Worm (Caenorhabditis elegans) whole organism, L1 larva: ENCODE data around the gene tag-329.

Experiments used
- C04F5.9 ChIP-seq: sonication (generic microtip); optimal IDR thresholded peaks from 2 replicates; lab custom pipeline; 2016; ENCODE audit warnings: missing genetic modification characterization, missing compliant biosample characterization
- Y116A8C.19 ChIP-seq: sonication (generic microtip); optimal IDR thresholded peaks from 2 replicates; lab custom pipeline; 2016; ENCODE audit warnings: missing compliant biosample characterization, missing genetic modification characterization, borderline replicate concordance
- aha-1 ChIP-seq: fragments of 150-350 bp; optimal IDR thresholded peaks from 2 replicates; lab custom pipeline; 2014; ENCODE audit warnings: missing biosample characterization, missing genetic modification characterization
- blmp-1 ChIP-seq: fragments of 150-350 bp; optimal IDR thresholded peaks from 2 replicates; lab custom pipeline; 2014; ENCODE audit warnings: missing biosample characterization, missing genetic modification characterization
- ceh-63 ChIP-seq: fragments of 200-800 bp; sonication (Bioruptor generic); optimal IDR thresholded peaks from 2 replicates; lab custom pipeline; 2018; ENCODE audit warnings: mild to moderate bottlenecking, missing genetic modification characterization, missing compliant biosample characterization
- ceh-82 ChIP-seq, 3 experiments: fragments of 150-350 bp in 1 of 3; sonication (generic microtip) in 2 of 3; optimal IDR thresholded peaks; 2 replicates each; lab custom pipeline; 2014 to 2017; ENCODE audit warnings: missing biosample characterization in 3 of 3, missing genetic modification characterization in 3 of 3
- dsc-1 ChIP-seq: sonication (generic microtip); optimal IDR thresholded peaks from 2 replicates; lab custom pipeline; 2016; ENCODE audit warnings: mild to moderate bottlenecking, missing genetic modification characterization, missing compliant biosample characterization
- efl-1 ChIP-seq, 4 experiments: fragments of 150-350 bp; optimal IDR thresholded peaks in 3 of 4; peaks in 1 of 4; 1 replicate in 1 of 4; 2 replicates in 3 of 4; lab custom pipeline; 2014; ENCODE audit warnings: missing biosample characterization in 2 of 4, missing genetic modification characterization in 2 of 4, missing genetic modification reagents in 2 of 4
- efl-3 ChIP-seq: fragments of 200-800 bp; sonication (Bioruptor generic); optimal IDR thresholded peaks from 2 replicates; lab custom pipeline; 2018; ENCODE audit warnings: mild to moderate bottlenecking, missing genetic modification characterization, missing compliant biosample characterization
- egl-13 ChIP-seq: sonication (generic microtip); optimal IDR thresholded peaks from 2 replicates; lab custom pipeline; 2016; ENCODE audit warnings: missing genotype, missing genetic modification reagents, missing genetic modification characterization, missing compliant biosample characterization
- elt-3 ChIP-seq, 6 experiments: fragments of 150-350 bp in 1 of 6; sonication (generic microtip); optimal IDR thresholded peaks; 2 replicates each; lab custom pipeline; 2017 to 2018; ENCODE audit warnings: missing biosample characterization in 6 of 6, missing genetic modification characterization in 6 of 6, inconsistent platforms in 1 of 6
- fkh-10 ChIP-seq: sonication (generic microtip); optimal IDR thresholded peaks from 2 replicates; lab custom pipeline; 2017; ENCODE audit warnings: missing biosample characterization, missing genetic modification reagents, missing genetic modification characterization
- fkh-8 ChIP-seq: sonication (generic microtip); optimal IDR thresholded peaks from 2 replicates; lab custom pipeline; 2016; ENCODE audit warnings: mild to moderate bottlenecking, missing genetic modification characterization, missing compliant biosample characterization
- fos-1 ChIP-seq: fragments of 150-350 bp; optimal IDR thresholded peaks from 2 replicates; lab custom pipeline; 2014; ENCODE audit warnings: missing biosample characterization, missing genetic modification characterization
- grh-1 ChIP-seq: fragments of 200-800 bp; sonication (Bioruptor generic); IDR thresholded peaks from 2 replicates; pipeline ENCODE4 v1.3.6; 2022; ENCODE audit warnings: missing genetic modification reagents, missing genetic modification characterization, missing compliant biosample characterization
- hlh-17 ChIP-seq: fragments of 200-800 bp; sonication (Bioruptor generic); optimal IDR thresholded peaks from 2 replicates; lab custom pipeline; 2018; ENCODE audit warnings: missing genetic modification characterization, mild to moderate bottlenecking, missing compliant biosample characterization, moderate library complexity, borderline replicate concordance
- hpl-2 ChIP-seq: fragments of 150-350 bp; optimal IDR thresholded peaks from 2 replicates; lab custom pipeline; 2014; ENCODE audit warnings: missing biosample characterization, missing genetic modification reagents, missing genetic modification characterization
- isw-1 ChIP-seq: fragments of 200-800 bp; sonication (Bioruptor generic); IDR thresholded peaks from 2 replicates; pipeline ENCODE4 v1.3.6; 2022; ENCODE audit warnings: missing genetic modification characterization, missing compliant biosample characterization
- lin-13 ChIP-seq: fragments of 150-350 bp; optimal IDR thresholded peaks from 2 replicates; lab custom pipeline; 2014; ENCODE audit warnings: missing biosample characterization, missing genetic modification reagents, missing genetic modification characterization
- lin-14 ChIP-seq: fragments of 200-800 bp; sonication (Bioruptor generic); optimal IDR thresholded peaks from 2 replicates; lab custom pipeline; 2018; ENCODE audit warnings: mild to moderate bottlenecking, missing genetic modification characterization, moderate library complexity, missing compliant biosample characterization
- lin-39 ChIP-seq: fragments of 150-350 bp; optimal IDR thresholded peaks from 2 replicates; lab custom pipeline; 2014; ENCODE audit warnings: missing biosample characterization, missing genetic modification reagents, missing genetic modification characterization
- lir-3 ChIP-seq: sonication (generic microtip); optimal IDR thresholded peaks from 2 replicates; lab custom pipeline; 2016; ENCODE audit warnings: mild to moderate bottlenecking, missing genetic modification characterization, moderate library complexity, missing compliant biosample characterization; ENCODE audit not compliant: poor library complexity
- lsy-2 ChIP-seq, 2 experiments: fragments of 150-350 bp; optimal IDR thresholded peaks; 2 replicates each; lab custom pipeline; 2014; ENCODE audit warnings: missing biosample characterization in 2 of 2, missing genetic modification characterization in 2 of 2
- mab-9 ChIP-seq: fragments of 200-800 bp; sonication (Bioruptor generic); IDR thresholded peaks from 2 replicates; pipeline ENCODE4 v1.3.6; 2022; ENCODE audit warnings: missing genetic modification reagents, missing genetic modification characterization, missing compliant biosample characterization
- mef-2 ChIP-seq: fragments of 150-350 bp; optimal IDR thresholded peaks from 2 replicates; lab custom pipeline; 2014; ENCODE audit warnings: missing biosample characterization, missing genetic modification characterization
- mep-1 ChIP-seq: fragments of 150-350 bp; optimal IDR thresholded peaks from 2 replicates; lab custom pipeline; 2014; ENCODE audit warnings: missing biosample characterization, missing genetic modification characterization
- nhr-19 ChIP-seq: fragments of 200-800 bp; sonication (Bioruptor generic); conservative IDR thresholded peaks from 2 replicates; pipeline ENCODE4 v1.3.6; 2022; ENCODE audit warnings: missing genetic modification characterization, missing compliant biosample characterization
- nhr-237 ChIP-seq: fragments of 150-350 bp; optimal IDR thresholded peaks from 2 replicates; lab custom pipeline; 2014; ENCODE audit warnings: missing biosample characterization, missing genetic modification characterization
- nhr-28 ChIP-seq: fragments of 150-350 bp; optimal IDR thresholded peaks from 2 replicates; lab custom pipeline; 2014; ENCODE audit warnings: missing biosample characterization, missing genetic modification characterization
- nhr-77 ChIP-seq: fragments of 150-350 bp; optimal IDR thresholded peaks from 2 replicates; lab custom pipeline; 2014; ENCODE audit warnings: missing biosample characterization, missing genetic modification characterization
- nhr-85 ChIP-seq: sonication (generic microtip); peaks from one replicate; lab custom pipeline; 2016; ENCODE audit warnings: missing genetic modification characterization, inconsistent platforms, missing compliant biosample characterization
- nhr-90 ChIP-seq: sonication (generic microtip); optimal IDR thresholded peaks from 2 replicates; lab custom pipeline; 2016; ENCODE audit warnings: mild to moderate bottlenecking, missing genetic modification characterization, missing compliant biosample characterization; ENCODE audit not compliant: poor library complexity
- pax-3 ChIP-seq: fragments of 200-800 bp; sonication (Bioruptor generic); optimal IDR thresholded peaks from 2 replicates; lab custom pipeline; 2018; ENCODE audit warnings: mild to moderate bottlenecking, missing genetic modification characterization, moderate library complexity, missing compliant biosample characterization
- pqm-1 ChIP-seq: sonication (generic microtip); optimal IDR thresholded peaks from 3 replicates; lab custom pipeline; 2017; ENCODE audit warnings: missing biosample characterization, missing genetic modification characterization
- rnt-1 ChIP-seq: sonication (generic microtip); optimal IDR thresholded peaks from 2 replicates; lab custom pipeline; 2016; ENCODE audit warnings: mild to moderate bottlenecking, missing genetic modification characterization, moderate library complexity, missing compliant biosample characterization
- snpc-4 ChIP-seq: fragments of 150-350 bp; optimal IDR thresholded peaks from 2 replicates; lab custom pipeline; 2014; ENCODE audit warnings: missing biosample characterization, missing genetic modification characterization
- sox-4 ChIP-seq: sonication (generic microtip); optimal IDR thresholded peaks from 2 replicates; lab custom pipeline; 2016; ENCODE audit warnings: missing genetic modification characterization, missing compliant biosample characterization
- sptf-1 ChIP-seq: fragments of 150-350 bp; optimal IDR thresholded peaks from 2 replicates; lab custom pipeline; 2014; ENCODE audit warnings: missing biosample characterization, missing genetic modification characterization
- sup-37 ChIP-seq: fragments of 200-800 bp; sonication (Bioruptor generic); optimal IDR thresholded peaks from 2 replicates; lab custom pipeline; 2018; ENCODE audit warnings: mild to moderate bottlenecking, missing genetic modification characterization, missing compliant biosample characterization
- swsn-7 ChIP-seq: sonication (generic microtip); optimal IDR thresholded peaks from 2 replicates; lab custom pipeline; 2016; ENCODE audit warnings: missing genetic modification characterization, missing compliant biosample characterization
- tbx-2 ChIP-seq: sonication (generic microtip); optimal IDR thresholded peaks from 2 replicates; lab custom pipeline; 2016; ENCODE audit warnings: missing genetic modification characterization, missing compliant biosample characterization
- tlp-1 ChIP-seq: fragments of 150-350 bp; optimal IDR thresholded peaks from 2 replicates; lab custom pipeline; 2014; ENCODE audit warnings: missing biosample characterization, missing genetic modification characterization
- unc-130 ChIP-seq: fragments of 150-350 bp; optimal IDR thresholded peaks from 2 replicates; lab custom pipeline; 2017; ENCODE audit warnings: missing biosample characterization, missing genetic modification characterization, inconsistent platforms
- unc-86 ChIP-seq: sonication (generic microtip); optimal IDR thresholded peaks from 2 replicates; lab custom pipeline; 2016; ENCODE audit warnings: missing genetic modification characterization, missing compliant biosample characterization
- zip-4 ChIP-seq: fragments of 200-800 bp; sonication (Bioruptor generic); optimal IDR thresholded peaks from 2 replicates; lab custom pipeline; 2018; ENCODE audit warnings: mild to moderate bottlenecking, missing genetic modification characterization, moderate library complexity, missing compliant biosample characterization
- ztf-11 ChIP-seq, 2 experiments: sonication (generic microtip); optimal IDR thresholded peaks; 2 replicates each; lab custom pipeline; 2016 to 2017; ENCODE audit warnings: missing genetic modification characterization in 2 of 2, missing biosample characterization in 1 of 2, missing compliant biosample characterization in 1 of 2
- ztf-4 ChIP-seq: fragments of 150-350 bp; optimal IDR thresholded peaks from 2 replicates; lab custom pipeline; 2014; ENCODE audit warnings: missing biosample characterization, missing genetic modification characterization

Gene tag-329

DNA sequence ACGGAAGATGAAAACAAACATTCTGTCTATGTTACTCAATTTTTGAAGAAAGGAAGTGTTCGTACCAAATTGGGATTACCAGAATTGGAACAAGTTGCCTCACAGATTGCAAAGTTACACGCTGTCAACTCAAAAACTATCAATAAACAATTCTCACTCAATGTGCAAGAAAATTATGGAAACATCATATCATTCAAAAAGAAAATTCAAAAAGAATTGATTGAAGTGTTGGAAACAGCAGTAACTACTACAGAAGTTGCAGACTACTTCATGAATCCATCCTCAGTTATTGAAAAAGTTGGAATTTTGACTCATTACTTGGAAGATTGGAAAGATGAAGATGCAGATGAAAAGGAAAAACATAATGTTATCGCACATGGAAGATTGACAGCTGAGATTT, 6.7 kb upstream of the tag-329 start:
- TF ChIP-seq mep-1 (no peak), lin-13 (GFP tag; lab: Kevin White, UChicago) (no peak), aha-1 (tag; lab: Kevin White, UChicago) (no peak), lsy-2 (tag; optimal IDR thresholded peaks at IDR 0.05; lab: Kevin White, UChicago) (no peak), hpl-2 (GFP tag; lab: Kevin White, UChicago) (no peak), rnt-1 (tag; lab: Kevin White, UChicago) (no peak), zip-4 (GFP tag; lab: Kevin White, UChicago) (no peak), fkh-10 (GFP tag; lab: Kevin White, UChicago) (no peak)

DNA sequence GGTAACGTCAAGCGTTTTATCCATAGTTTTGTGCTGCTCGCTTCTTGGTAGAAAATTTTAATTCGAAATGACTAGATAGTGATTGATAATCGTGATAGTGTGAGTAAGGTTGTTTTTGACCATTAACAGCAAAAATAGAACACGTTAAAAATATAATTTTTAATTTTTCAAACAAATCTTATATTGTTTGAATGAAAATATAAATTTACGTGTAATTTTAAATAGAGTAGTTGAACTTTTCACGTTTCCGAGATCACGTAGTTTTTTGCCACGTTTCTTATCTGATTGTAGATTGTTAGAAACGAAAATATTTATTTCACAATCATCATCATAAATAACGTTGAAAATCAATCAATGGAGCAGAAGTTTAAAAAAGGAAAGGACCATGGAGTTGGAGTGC, 3.2 kb upstream of the tag-329 start, which contains the start of the genes C50F4.10 and pfk-1.2:
TSS of gene C50F4.10 (minus strand) at position 101 of the 400 bp plus-strand sequence.
TSS of gene pfk-1.2 (plus strand) at position 325 of the 400 bp plus-strand sequence.
- TF ChIP-seq mef-2 (tag; lab: Kevin White, UChicago) (no peak), nhr-28 (tag; lab: Kevin White, UChicago) (no peak), hpl-2 (GFP tag; lab: Kevin White, UChicago) (no peak), snpc-4 (no peak), isw-1 (GFP tag; lab: Robert Waterston, UW) (no peak), sup-37 (GFP tag; lab: Kevin White, UChicago) (no peak), sptf-1 (tag; lab: Kevin White, UChicago) (no peak)

DNA sequence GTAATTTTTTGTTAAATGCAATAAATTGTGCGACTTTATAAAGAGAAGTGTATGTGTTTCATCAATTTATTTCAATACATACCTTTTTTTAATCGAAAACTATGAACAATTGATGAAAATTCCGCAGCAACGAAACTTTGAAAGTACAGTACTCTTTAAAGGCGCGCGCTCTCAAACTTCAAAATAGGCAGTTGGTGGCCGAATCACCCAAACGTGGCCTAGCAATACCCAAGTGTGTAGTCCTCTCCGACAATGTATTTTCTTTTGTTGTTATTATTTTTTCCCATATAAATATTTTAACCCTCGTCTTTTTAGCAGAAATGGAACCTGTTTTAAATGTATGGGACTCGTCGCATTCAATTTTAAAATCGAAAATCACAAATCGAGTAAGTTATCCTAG, 1.8 kb downstream of the tag-329 start, which contains the start of gene C50F4.4:
TSS of gene C50F4.4 (plus strand) at position 267 of the 400 bp plus-strand sequence.
- TF ChIP-seq nhr-19 = peak; percentile 42; the same call in 1 of the 2 replicates
- TF ChIP-seq unc-130 = peak; percentile 46
- no peak for TF ChIP-seq blmp-1
- TF ChIP-seq ztf-11 (tag; optimal IDR thresholded peaks at IDR 0.05; lab: Kevin White, UChicago) = peak in 1 of 2 experiments; percentile 67
- peak; percentile 72 for TF ChIP-seq sox-4 (tag; lab: Kevin White, UChicago)
- peak; percentile 32 for TF ChIP-seq pax-3 (tag; lab: Kevin White, UChicago)
- no peak for TF ChIP-seq hlh-17 (GFP tag; lab: Kevin White, UChicago)
- no peak for TF ChIP-seq ztf-4 (tag; lab: Kevin White, UChicago)
- TF ChIP-seq egl-13 (tag; lab: Kevin White, UChicago) = peak; percentile 36
- TF ChIP-seq tbx-2 (tag; lab: Kevin White, UChicago) = no peak
- peak; percentile 63 for TF ChIP-seq nhr-85 (tag; lab: Kevin White, UChicago)
- TF ChIP-seq ceh-63 (GFP tag; lab: Kevin White, UChicago) = no peak
- TF ChIP-seq nhr-90 (tag; lab: Kevin White, UChicago) = peak; percentile 71
- no peak for TF ChIP-seq fos-1 (tag; lab: Kevin White, UChicago)
- TF ChIP-seq Y116A8C.19 (tag; lab: Kevin White, UChicago) = no peak
- TF ChIP-seq lir-3 (tag; lab: Kevin White, UChicago) = peak; percentile 77
- TF ChIP-seq sup-37 (GFP tag; lab: Kevin White, UChicago) = no peak
- no peak for TF ChIP-seq fkh-10 (GFP tag; lab: Kevin White, UChicago)
- no peak for TF ChIP-seq hpl-2 (GFP tag; lab: Kevin White, UChicago)
- TF ChIP-seq unc-86 (tag; lab: Kevin White, UChicago) = peak; percentile 15
- peak; percentile 32 to 56 for TF ChIP-seq efl-1 (optimal IDR thresholded peaks at IDR 0.05; lab: Kevin White, UChicago)
- peak; percentile 49 to 94 for TF ChIP-seq efl-1 (GFP tag; optimal IDR thresholded peaks at IDR 0.05 in 1 of 2; lab: Kevin White, UChicago)
- TF ChIP-seq swsn-7 (tag; lab: Kevin White, UChicago) = peak; percentile 59
- TF ChIP-seq zip-4 (GFP tag; lab: Kevin White, UChicago) = no peak
- no peak for TF ChIP-seq efl-3
- no peak for TF ChIP-seq nhr-77 (tag; lab: Kevin White, UChicago)
- no peak for TF ChIP-seq tlp-1 (tag; lab: Kevin White, UChicago)
- no peak for TF ChIP-seq aha-1 (tag; lab: Kevin White, UChicago)
- peak; percentile 7 for TF ChIP-seq lin-39 (tag; lab: Kevin White, UChicago)
- no peak for TF ChIP-seq snpc-4
- peak; percentile 50 for TF ChIP-seq lin-14
- TF ChIP-seq elt-3 (tag; optimal IDR thresholded peaks at IDR 0.05; lab: Kevin White, UChicago) = no peak
- TF ChIP-seq dsc-1 (tag; lab: Kevin White, UChicago) = peak; percentile 61
- TF ChIP-seq C04F5.9 (tag; lab: Kevin White, UChicago) = no peak
- no peak for TF ChIP-seq ceh-82 (tag; optimal IDR thresholded peaks at IDR 0.05; lab: Kevin White, UChicago)
- TF ChIP-seq lsy-2 (tag; optimal IDR thresholded peaks at IDR 0.05; lab: Kevin White, UChicago) = peak in 1 of 2 experiments; percentile 61
- 0 out of 2 replicates have a peak, but pooled peaks have one; percentile 49 for TF ChIP-seq mab-9 (GFP tag; lab: Robert Waterston, UW)
- no peak for TF ChIP-seq nhr-237 (tag; lab: Kevin White, UChicago)
- no peak for TF ChIP-seq grh-1
- peak; percentile 15 for TF ChIP-seq fkh-8
- no peak for TF ChIP-seq pqm-1 (tag; lab: Kevin White, UChicago)
